Worm (Caenorhabditis elegans) whole organism, L3 larva: ENCODE measurements around the gene try-13.

Source experiments
- ceh-16 ChIP-seq: sonication (generic microtip); optimal IDR thresholded peaks from 2 replicates; lab custom pipeline; 2017; ENCODE audit warnings: missing biosample characterization, missing genetic modification characterization
- ceh-82 ChIP-seq: fragments of 150-350 bp; optimal IDR thresholded peaks from 2 replicates; lab custom pipeline; 2014; ENCODE audit warnings: missing biosample characterization, missing genetic modification characterization
- elt-2 ChIP-seq: sonication (generic microtip); optimal IDR thresholded peaks from 2 replicates; lab custom pipeline; 2016; ENCODE audit warnings: missing genetic modification reagents, mild to moderate bottlenecking, missing genetic modification characterization, missing compliant biosample characterization
- eor-1 ChIP-seq, 2 experiments: fragments of 150-350 bp; optimal IDR thresholded peaks; 2 replicates each; lab custom pipeline; 2014 to 2018; ENCODE audit warnings: missing biosample characterization in 2 of 2, missing genetic modification characterization in 2 of 2
- jun-1 ChIP-seq: fragments of 150-350 bp; optimal IDR thresholded peaks from 2 replicates; lab custom pipeline; 2014; ENCODE audit warnings: missing biosample characterization, missing genetic modification reagents, missing genetic modification characterization
- lin-15B ChIP-seq: fragments of 150-350 bp; optimal IDR thresholded peaks from 2 replicates; lab custom pipeline; 2014; ENCODE audit warnings: missing biosample characterization, missing genetic modification characterization
- lin-39 ChIP-seq: fragments of 150-350 bp; optimal IDR thresholded peaks from 2 replicates; lab custom pipeline; 2018; ENCODE audit warnings: missing biosample characterization, missing genetic modification reagents, missing genetic modification characterization
- mdl-1 ChIP-seq: fragments of 150-350 bp; optimal IDR thresholded peaks from 2 replicates; lab custom pipeline; 2014; ENCODE audit warnings: missing biosample characterization, missing genetic modification characterization
- nhr-77 ChIP-seq: fragments of 150-350 bp; optimal IDR thresholded peaks from 2 replicates; lab custom pipeline; 2014; ENCODE audit warnings: missing biosample characterization, missing genetic modification characterization
- unc-62 ChIP-seq: fragments of 150-350 bp; sonication (generic microtip); optimal IDR thresholded peaks from 4 replicates; lab custom pipeline; 2014; ENCODE audit warnings: missing biosample characterization, missing genetic modification reagents, missing genetic modification characterization

DNA sequence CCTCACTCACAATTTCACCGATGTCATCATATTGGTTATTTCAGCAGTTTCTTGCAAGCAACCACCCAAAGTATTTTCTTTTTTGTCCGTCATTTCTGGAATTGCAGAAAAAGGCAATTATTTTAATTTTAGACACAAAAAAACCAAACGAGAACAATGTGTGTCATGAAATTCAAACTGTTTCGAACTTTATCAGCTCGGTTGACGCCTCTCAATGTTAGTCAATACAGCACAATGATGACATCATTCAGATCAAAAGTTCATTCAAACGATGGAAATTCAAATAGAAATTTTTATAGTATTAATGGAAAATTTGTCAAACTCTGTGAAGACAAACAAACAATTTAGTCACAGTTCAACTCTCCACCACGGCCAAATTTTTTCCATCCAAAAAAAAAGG, 48.0 kb upstream of the try-13 start, which contains the start of gene fbxa-105:
- TF ChIP-seq ceh-16 (tag; lab: Kevin White, UChicago) (no peak), unc-62 (GFP tag; lab: Kevin White, UChicago) (no peak), jun-1 (tag; lab: Kevin White, UChicago) (no peak), lin-15B (tag; lab: Kevin White, UChicago) (no peak), eor-1 (tag; optimal IDR thresholded peaks at IDR 0.05; lab: Kevin White, UChicago) (no peak), lin-39 (tag; lab: Kevin White, UChicago) (no peak), elt-2 (peak; percentile 60), nhr-77 (tag; lab: Kevin White, UChicago) (no peak), mdl-1 (tag; lab: Kevin White, UChicago) (no peak), ceh-82 (no peak)
